Worm (Caenorhabditis elegans) whole organism, L4/young adult: ENCODE measurements around the gene farl-11.

Experiments
- W03F9.2 ChIP-seq: fragments of 150-350 bp; optimal IDR thresholded peaks from 2 replicates; lab custom pipeline; 2014; ENCODE audit warnings: missing biosample characterization, missing genetic modification characterization
- him-1 ChIP-seq: sonication (generic microtip); optimal IDR thresholded peaks from 2 replicates; lab custom pipeline; 2016; ENCODE audit warnings: missing genotype, missing genetic modification reagents, missing genetic modification characterization, missing compliant biosample characterization

DNA sequence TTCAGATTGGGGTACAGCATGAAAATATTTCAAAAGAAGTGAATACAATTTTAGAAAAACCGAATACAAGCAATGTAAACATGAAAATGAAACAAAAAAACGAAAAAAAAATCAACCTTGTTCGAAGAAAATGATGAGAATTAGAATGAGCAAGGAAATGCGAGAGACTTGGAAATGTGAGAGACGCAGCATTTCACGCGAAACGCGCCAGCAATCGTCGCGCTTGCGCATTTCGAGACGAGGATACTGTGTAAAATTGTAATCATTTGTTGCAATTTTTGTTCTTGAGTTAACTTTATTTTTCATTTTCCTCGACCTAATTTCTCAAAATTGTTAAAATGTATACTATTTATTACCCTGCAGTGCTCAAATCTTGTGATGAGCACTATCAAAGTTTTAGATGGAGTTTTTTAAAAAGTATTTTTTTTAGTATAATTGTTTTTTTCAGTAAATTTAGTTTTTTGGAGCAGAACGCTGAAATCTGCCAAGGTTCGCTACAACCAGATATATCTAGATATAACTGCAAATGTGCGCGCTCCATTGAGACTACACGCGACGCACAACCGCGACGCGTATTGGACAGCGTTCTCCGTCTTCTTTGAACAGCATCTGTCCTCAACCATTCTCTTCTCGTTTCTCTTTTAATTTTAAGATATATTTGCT lies 47.3 kb upstream of the farl-11 start, which contains the start of gene fust-1:
- TF ChIP-seq him-1 (tag; lab: Kevin White, UChicago): peak; percentile 86
- TF ChIP-seq W03F9.2 (tag; lab: Kevin White, UChicago): peak; percentile 97
